Fruit fly (Drosophila melanogaster): ENCODE results near the gene Rpn13R.
A peak's percentile ranks its signal among the peaks of the same experiment; 100 is the strongest.

Gene Rpn13R

dm6 chrX:5082840-5083646, 48.7 kb upstream of the Rpn13R start (continued):
- TF ChIP-seq Hmr (GFP tag; optimal IDR thresholded peaks at IDR 0.05) (peak; percentile 39), btn (GFP tag; optimal IDR thresholded peaks at IDR 0.05) (no peak), bab2 (GFP tag; optimal IDR thresholded peaks at IDR 0.05) (peak; percentile 20), CG2116 (GFP tag; optimal IDR thresholded peaks at IDR 0.05) (peak; percentile 98), Med (GFP tag) (peak; percentile 96), CG12659 (GFP tag; optimal IDR thresholded peaks at IDR 0.05) (peak; percentile 7), otp (GFP tag; IDR thresholded peaks at IDR 0.05) (0 out of 3 replicates have a peak, but pooled peaks have one; percentile 4), CG11695 (GFP tag; IDR thresholded peaks at IDR 0.05) (no peak), gro (GFP tag; optimal IDR thresholded peaks at IDR 0.05) (peak; percentile 17), CG11247 (GFP tag; IDR thresholded peaks at IDR 0.05) (0 out of 2 replicates have a peak, but pooled peaks have one; percentile 26), kni (GFP tag; optimal IDR thresholded peaks at IDR 0.05) (peak; percentile 24), bcd (GFP tag; optimal IDR thresholded peaks at IDR 0.05) (peak; percentile 1), Sox100B (GFP tag; optimal IDR thresholded peaks at IDR 0.05) (no peak), emc (GFP tag; optimal IDR thresholded peaks at IDR 0.05) (peak; percentile 14), Ssrp (tag; optimal IDR thresholded peaks at IDR 0.05) (no peak), slbo (GFP tag; IDR thresholded peaks at IDR 0.05) (peak; percentile 37; the same call in 1 of the 2 replicates), BEAF-32 (GFP tag; optimal IDR thresholded peaks at IDR 0.05) (peak; percentile 55), Lpt (GFP tag; optimal IDR thresholded peaks at IDR 0.05) (no peak), cad (GFP tag; optimal IDR thresholded peaks at IDR 0.05) (no peak), CG8290 (GFP tag; optimal IDR thresholded peaks at IDR 0.05) (no peak), CG8290 (tag; optimal IDR thresholded peaks at IDR 0.05) (peak in 1 of 2 experiments; percentile 82), Dref (GFP tag; IDR thresholded peaks at IDR 0.05) (peak; percentile 48), Lim3 (GFP tag; IDR thresholded peaks at IDR 0.05) (no peak), sisA (GFP tag; IDR thresholded peaks at IDR 0.05) (no peak), mam (GFP tag; optimal IDR thresholded peaks at IDR 0.05) (peak; percentile 38), CG16813 (GFP tag; IDR thresholded peaks at IDR 0.05; ENCODE audit: partially characterized antibody) (0 out of 3 replicates have a peak, but pooled peaks have one; percentile 29), Hmx (GFP tag; optimal IDR thresholded peaks at IDR 0.05) (no peak), CG12942 (GFP tag; optimal IDR thresholded peaks at IDR 0.05) (no peak), CG11085 (GFP tag; IDR thresholded peaks at IDR 0.05) (0 out of 2 replicates have a peak, but pooled peaks have one; percentile 8), NFAT (GFP tag; IDR thresholded peaks at IDR 0.05) (peak; percentile 50), CG5245 (GFP tag; optimal IDR thresholded peaks at IDR 0.05) (no peak), CG9609 (GFP tag; optimal IDR thresholded peaks at IDR 0.05) (peak; percentile 55), Bteb2 (GFP tag; optimal IDR thresholded peaks at IDR 0.05) (no peak), HLH54F (GFP tag; optimal IDR thresholded peaks at IDR 0.05) (peak; percentile 39), CG14860 (GFP tag; IDR thresholded peaks at IDR 0.05; ENCODE audit: partially characterized antibody) (no peak), CG10462 (GFP tag; optimal IDR thresholded peaks at IDR 0.05) (no peak), Hsf (GFP tag; optimal IDR thresholded peaks at IDR 0.05) (peak; percentile 30), shn (GFP tag; optimal IDR thresholded peaks at IDR 0.05) (peak; percentile 32), Bgb (GFP tag; IDR thresholded peaks at IDR 0.05; ENCODE audit: partially characterized antibody) (peak; percentile 47; the same call in 1 of the 2 replicates), usp (GFP tag; optimal IDR thresholded peaks at IDR 0.05) (no peak), CG14441 (GFP tag; IDR thresholded peaks at IDR 0.05) (0 out of 2 replicates have a peak, but pooled peaks have one; percentile 29), chn (GFP tag; optimal IDR thresholded peaks at IDR 0.05) (peak; percentile 28), CG4707 (GFP tag; optimal IDR thresholded peaks at IDR 0.05) (no peak), ci (GFP tag; IDR thresholded peaks at IDR 0.05) (peak; percentile 59; the same call in 2 of the 3 replicates), amos (GFP tag; IDR thresholded peaks at IDR 0.05; ENCODE audit: partially characterized antibody) (peak; percentile 35; the same call in 1 of the 2 replicates), Dad (GFP tag; optimal IDR thresholded peaks at IDR 0.05) (peak; percentile 19), lov (optimal IDR thresholded peaks at IDR 0.05) (no peak), lov (GFP tag; IDR thresholded peaks at IDR 0.05) (0 out of 3 replicates have a peak, but pooled peaks have one; percentile 53), CG16863 (GFP tag; optimal IDR thresholded peaks at IDR 0.05) (peak; percentile 41), CG17186 (GFP tag; optimal IDR thresholded peaks at IDR 0.05) (peak; percentile 55)
